Worm (Caenorhabditis elegans): ENCODE data around the gene ascc-1.
A peak's percentile ranks its signal among the peaks of the same experiment; 100 is the strongest.

Gene ascc-1

DNA sequence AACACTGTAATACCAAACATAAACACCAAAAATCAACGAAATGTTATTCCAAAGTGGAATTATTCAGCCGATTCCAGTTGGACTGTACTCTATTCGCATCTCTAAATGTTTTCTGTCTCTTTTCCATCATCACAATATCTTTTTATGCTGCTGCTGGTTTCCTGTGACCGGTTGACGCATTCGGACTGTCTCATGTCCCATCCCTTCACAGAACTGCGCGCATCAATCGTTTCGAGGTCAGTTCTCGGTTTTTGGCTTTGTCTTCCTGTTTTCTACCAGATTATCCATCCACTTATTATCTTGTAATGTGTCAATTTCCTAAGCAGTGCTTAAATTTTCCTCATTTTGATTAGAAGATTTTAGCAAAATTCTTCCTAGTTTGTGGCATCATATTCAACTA, 2.6 kb downstream of the ascc-1 start:
- TF ChIP-seq hlh-11 (tag; optimal IDR thresholded peaks at IDR 0.05), result peak; percentile 22
- TF ChIP-seq Y48G9A.11 (GFP tag; IDR thresholded peaks at IDR 0.05), result no peak
- no peak for TF ChIP-seq madf-9 (GFP tag; conservative IDR thresholded peaks at IDR 0.05)
- TF ChIP-seq F26F4.8 (GFP tag; conservative IDR thresholded peaks at IDR 0.05), result no peak
- peak; percentile 47 for TF ChIP-seq hlh-30 (tag; optimal IDR thresholded peaks at IDR 0.05; ENCODE audit: insufficient read depth)
- TF ChIP-seq nhr-28 (tag; optimal IDR thresholded peaks at IDR 0.05), result peak; percentile 26
- no peak for TF ChIP-seq unc-39 (tag; optimal IDR thresholded peaks at IDR 0.05)
- TF ChIP-seq nhr-237 (tag; optimal IDR thresholded peaks at IDR 0.05), result no peak

- TF ChIP-seq nhr-48 (tag; optimal IDR thresholded peaks at IDR 0.05), result no peak
- TF ChIP-seq nhr-76 (tag; optimal IDR thresholded peaks at IDR 0.05), result no peak
- no peak for TF ChIP-seq nhr-237 (tag; optimal IDR thresholded peaks at IDR 0.05)
- TF ChIP-seq daf-12 (tag; optimal IDR thresholded peaks at IDR 0.05), result no peak
- no peak for TF ChIP-seq nhr-25 (tag; optimal IDR thresholded peaks at IDR 0.05; ENCODE audit: borderline replicate concordance, insufficient read depth)
- no peak for TF ChIP-seq ceh-44 (GFP tag; IDR thresholded peaks at IDR 0.05)
- TF ChIP-seq zfp-2 (tag; optimal IDR thresholded peaks at IDR 0.05), result no peak
- no peak for TF ChIP-seq fkh-10 (GFP tag; optimal IDR thresholded peaks at IDR 0.05)
- no peak for TF ChIP-seq Y105C5A.15 (GFP tag; IDR thresholded peaks at IDR 0.05)
- no peak for TF ChIP-seq vab-7 (GFP tag; IDR thresholded peaks at IDR 0.05)
- no peak for TF ChIP-seq egl-27 (tag; optimal IDR thresholded peaks at IDR 0.05)
- TF ChIP-seq Y75B8A.6 (GFP tag; IDR thresholded peaks at IDR 0.05), result no peak
- TF ChIP-seq Y5F2A.4 (GFP tag; optimal IDR thresholded peaks at IDR 0.05), result no peak
- TF ChIP-seq ces-1 (GFP tag; optimal IDR thresholded peaks at IDR 0.05), result no peak
- no peak for TF ChIP-seq jun-1 (tag; optimal IDR thresholded peaks at IDR 0.05)
- TF ChIP-seq zip-2 (tag; optimal IDR thresholded peaks at IDR 0.05), result no peak
- no peak for TF ChIP-seq lin-15B (tag; optimal IDR thresholded peaks at IDR 0.05)
- TF ChIP-seq mdl-1 (tag; optimal IDR thresholded peaks at IDR 0.05), result no peak
Measured at ce11 chrII:61013-61412, 3.5 kb downstream of the ascc-1 start, which contains the start of gene C23H3.2. Gene C23H3.2, plus strand, starts transcription at chrII:61313.

ce11 chrII:65484-65883, 8.0 kb downstream of the ascc-1 start:
- TF ChIP-seq Y105C5A.15 (GFP tag; IDR thresholded peaks at IDR 0.05) (no peak), dmd-6 (GFP tag; IDR thresholded peaks at IDR 0.05) (peak; percentile 32; the same call in 1 of the 2 replicates), tra-1 (GFP tag; IDR thresholded peaks at IDR 0.05) (no peak), pqm-1 (tag; optimal IDR thresholded peaks at IDR 0.05) (peak; percentile 31), R02D3.7 (tag; optimal IDR thresholded peaks at IDR 0.05) (no peak), mxl-3 (GFP tag; optimal IDR thresholded peaks at IDR 0.05) (no peak), spr-1 (tag; optimal IDR thresholded peaks at IDR 0.05) (no peak), nhr-28 (tag; optimal IDR thresholded peaks at IDR 0.05) (no peak), daf-16 (GFP tag; optimal IDR thresholded peaks at IDR 0.05) (no peak), daf-16 (tag; optimal IDR thresholded peaks at IDR 0.05) (no peak), Y75B8A.6 (GFP tag; IDR thresholded peaks at IDR 0.05) (no peak), skn-1 (tag; optimal IDR thresholded peaks at IDR 0.05) (no peak), hif-1 (tag; optimal IDR thresholded peaks at IDR 0.05) (no peak), dve-1 (tag; optimal IDR thresholded peaks at IDR 0.05; ENCODE audit: insufficient read depth) (peak; percentile 13), nhr-77 (tag; optimal IDR thresholded peaks at IDR 0.05) (no peak), ama-1 (optimal IDR thresholded peaks at IDR 0.05) (no peak), snpc-1.2 (GFP tag; IDR thresholded peaks at IDR 0.05) (no peak), ceh-82 (tag; optimal IDR thresholded peaks at IDR 0.05) (no peak)

All from whole organism, L4 larva.